Worm (Caenorhabditis elegans) whole organism, dauer: ENCODE measurements around the gene T23G4.2.
"Not testable (repeated sequence)": the region's sequence is repeated elsewhere in the genome, so short reads cannot be mapped to it uniquely, and the experiment has no call there.

ENCODE experiments used
- unc-62 ChIP-seq: sonication (generic microtip); optimal IDR thresholded peaks from 2 replicates; lab custom pipeline; 2017; ENCODE audit warnings: missing biosample characterization, missing genetic modification reagents, missing genetic modification characterization

Gene T23G4.2

ce11 chrIV:13695720-13696364, 6.5 kb upstream of the T23G4.2 start:
- TF ChIP-seq unc-62 (GFP tag; lab: Kevin White, UChicago) = peak; percentile 27

- TF ChIP-seq unc-62 (GFP tag; lab: Kevin White, UChicago) = no peak
These were observed 5.9 kb upstream of the T23G4.2 start for ce11 chrIV:13695302-13695701.

ce11 chrIV:13694600-13694999, 5.2 kb upstream of the T23G4.2 start:
- no peak for TF ChIP-seq unc-62 (GFP tag; lab: Kevin White, UChicago)

- TF ChIP-seq unc-62 (GFP tag; lab: Kevin White, UChicago) = no peak
These were observed 4.6 kb upstream of the T23G4.2 start for ce11 chrIV:13693976-13694375.

- no peak for TF ChIP-seq unc-62 (GFP tag; lab: Kevin White, UChicago)
These were observed 3.2 kb upstream of the T23G4.2 start for ce11 chrIV:13692522-13692921.

ce11 chrIV:13687631-13688030, 1.7 kb downstream of the T23G4.2 start:
- TF ChIP-seq unc-62 (GFP tag; lab: Kevin White, UChicago) = no peak

- TF ChIP-seq unc-62 (GFP tag; lab: Kevin White, UChicago) = no peak
These were observed 2.4 kb downstream of the T23G4.2 start, which contains the start of gene nyn-1 for ce11 chrIV:13686965-13687425. Gene nyn-1, minus strand, starts transcription at chrIV:13687015.

ce11 chrIV:13684827-13685226, 4.5 kb downstream of the T23G4.2 start:
- no peak for TF ChIP-seq unc-62 (GFP tag; lab: Kevin White, UChicago)

ce11 chrIV:13682733-13683132, 6.6 kb downstream of the T23G4.2 start:
- TF ChIP-seq unc-62 (GFP tag; lab: Kevin White, UChicago) = no peak

- TF ChIP-seq unc-62 (GFP tag; lab: Kevin White, UChicago) = no peak
These were observed 9.9 kb downstream of the T23G4.2 start for ce11 chrIV:13679495-13679894.

- TF ChIP-seq unc-62 (GFP tag; lab: Kevin White, UChicago) = no peak
These were observed 10.7 kb downstream of the T23G4.2 start, which contains the start of gene srlf-26 for ce11 chrIV:13678649-13679048. Gene srlf-26, plus strand, starts transcription at chrIV:13678949.

ce11 chrIV:13673504-13673903, 15.9 kb downstream of the T23G4.2 start, which contains the start of gene oac-48:
Gene oac-48, plus strand, starts transcription at chrIV:13673804.
- no peak for TF ChIP-seq unc-62 (GFP tag; lab: Kevin White, UChicago)

ce11 chrIV:13666849-13667430, 22.4 kb downstream of the T23G4.2 start, which contains the start of gene fbxa-215:
Gene fbxa-215, minus strand, starts transcription at chrIV:13666909.
- TF ChIP-seq unc-62 (GFP tag; lab: Kevin White, UChicago) = no peak

- TF ChIP-seq unc-62 (GFP tag; lab: Kevin White, UChicago) = no peak
These were observed 24.3 kb downstream of the T23G4.2 start for ce11 chrIV:13665073-13665472.

- no peak for TF ChIP-seq unc-62 (GFP tag; lab: Kevin White, UChicago)
These were observed 25.3 kb downstream of the T23G4.2 start, which contains the start of gene Y45F10C.4 for ce11 chrIV:13664090-13664489. Gene Y45F10C.4, minus strand, starts transcription at chrIV:13664190.

ce11 chrIV:13662570-13662969, 26.8 kb downstream of the T23G4.2 start, which contains the start of gene Y45F10C.2:
Gene Y45F10C.2, minus strand, starts transcription at chrIV:13662670.
- TF ChIP-seq unc-62 (GFP tag; lab: Kevin White, UChicago) = not testable (repeated sequence)

- not testable (repeated sequence) for TF ChIP-seq unc-62 (GFP tag; lab: Kevin White, UChicago)
These were observed 29.9 kb downstream of the T23G4.2 start, which contains the start of gene Y45F10C.1 for ce11 chrIV:13659449-13659848. Gene Y45F10C.1, minus strand, starts transcription at chrIV:13659549.
